Worm (Caenorhabditis elegans) whole organism, L4 larva: ENCODE data around the gene met-2.

ENCODE experiments used
- dpl-1 ChIP-seq: fragments of 150-350 bp; optimal IDR thresholded peaks from 2 replicates; lab custom pipeline; 2014; ENCODE audit warnings: missing biosample characterization, missing genetic modification reagents, missing genetic modification characterization
- lim-7 ChIP-seq: fragments of 200-800 bp; sonication (Bioruptor generic); IDR thresholded peaks from 2 replicates; pipeline ENCODE4 v1.3.6; 2022; ENCODE audit warnings: missing genetic modification characterization, missing compliant biosample characterization
- nhr-6 ChIP-seq: fragments of 150-350 bp; optimal IDR thresholded peaks from 2 replicates; lab custom pipeline; 2014; ENCODE audit warnings: missing biosample characterization, missing genetic modification characterization
- pha-4 ChIP-seq, 2 experiments: fragments of 150-350 bp in 1 of 2; fragments of 200-800 bp in 1 of 2; sonication (Bioruptor generic) in 1 of 2; IDR thresholded peaks in 1 of 2; optimal IDR thresholded peaks in 1 of 2; 2 replicates each; pipeline versions ENCODE4 v1.3.6 to Lab custom; 2014 to 2022; ENCODE audit warnings: missing genetic modification characterization in 2 of 2, missing genetic modification reagents in 2 of 2, missing biosample characterization in 1 of 2, missing compliant biosample characterization in 1 of 2
- rbr-2 ChIP-seq: sonication (generic microtip); optimal IDR thresholded peaks from 2 replicates; lab custom pipeline; 2016; ENCODE audit warnings: missing genotype, missing genetic modification characterization, missing compliant biosample characterization

DNA sequence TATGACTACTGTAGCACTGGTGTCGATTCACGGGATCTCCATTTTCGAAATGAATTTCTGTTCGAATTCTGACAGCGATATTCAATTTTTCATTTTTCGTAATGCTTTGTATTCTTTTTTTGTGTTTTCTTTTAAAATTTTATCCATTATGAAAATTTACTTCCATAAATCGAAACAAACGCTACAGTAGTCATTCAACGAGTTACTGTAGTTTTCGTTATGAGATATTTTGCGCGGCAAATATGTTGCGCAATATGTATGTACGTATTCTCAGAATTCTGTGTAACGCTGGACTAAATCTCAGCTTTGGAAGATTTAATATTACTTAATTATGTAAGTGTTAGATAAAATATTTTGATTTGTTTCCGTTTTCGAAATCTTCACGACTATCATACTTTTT is 5.9 kb upstream of the met-2 start:
- TF ChIP-seq nhr-6 (no peak), pha-4 (GFP tag; IDR thresholded peaks at IDR 0.05; lab: Robert Waterston, UW) (no peak), pha-4 (tag; optimal IDR thresholded peaks at IDR 0.05; lab: Kevin White, UChicago) (no peak), rbr-2 (tag; lab: Kevin White, UChicago) (no peak), lim-7 (no peak), dpl-1 (GFP tag; lab: Kevin White, UChicago) (no peak)
